Worm (Caenorhabditis elegans): ENCODE data around the gene tmem-138.

ce11 chrII:8152711-8153325 lies 4.3 kb upstream of the tmem-138 start:
- TF ChIP-seq elt-1 (tag; optimal IDR thresholded peaks at IDR 0.05) (no peak), nhr-12 (tag; optimal IDR thresholded peaks at IDR 0.05) (no peak), lin-13 (GFP tag; optimal IDR thresholded peaks at IDR 0.05) (no peak), blmp-1 (tag; optimal IDR thresholded peaks at IDR 0.05; ENCODE audit: insufficient read depth) (no peak)
